Worm (Caenorhabditis elegans) whole organism, early embryonic: ENCODE results near the gene pbo-4.

Experiments
- F13C5.2 ChIP-seq: sonication (generic microtip); optimal IDR thresholded peaks from 2 replicates; lab custom pipeline; 2017; ENCODE audit warnings: mild to moderate bottlenecking, missing genetic modification characterization, inconsistent platforms, missing compliant biosample characterization
- ama-1 ChIP-seq: fragments of 150-350 bp; optimal IDR thresholded peaks from 2 replicates; lab custom pipeline; 2014
- flt-1 ChIP-seq: fragments of 200-800 bp; sonication (Bioruptor generic); IDR thresholded peaks from 2 replicates; pipeline ENCODE4 v1.3.6; 2022; ENCODE audit warnings: missing genetic modification characterization, missing compliant biosample characterization
- hmbx-1 ChIP-seq: sonication (generic microtip); optimal IDR thresholded peaks from 2 replicates; lab custom pipeline; 2016; ENCODE audit warnings: mild to moderate bottlenecking, missing genetic modification characterization, missing compliant biosample characterization
- hnd-1 ChIP-seq: sonication (generic microtip); optimal IDR thresholded peaks from 2 replicates; lab custom pipeline; 2016; ENCODE audit warnings: missing genetic modification characterization, missing compliant biosample characterization
- tbx-11 ChIP-seq: fragments of 200-800 bp; sonication (Bioruptor generic); IDR thresholded peaks from 2 replicates; pipeline ENCODE4 v1.3.6; 2022; ENCODE audit warnings: missing genetic modification characterization, missing compliant biosample characterization

DNA sequence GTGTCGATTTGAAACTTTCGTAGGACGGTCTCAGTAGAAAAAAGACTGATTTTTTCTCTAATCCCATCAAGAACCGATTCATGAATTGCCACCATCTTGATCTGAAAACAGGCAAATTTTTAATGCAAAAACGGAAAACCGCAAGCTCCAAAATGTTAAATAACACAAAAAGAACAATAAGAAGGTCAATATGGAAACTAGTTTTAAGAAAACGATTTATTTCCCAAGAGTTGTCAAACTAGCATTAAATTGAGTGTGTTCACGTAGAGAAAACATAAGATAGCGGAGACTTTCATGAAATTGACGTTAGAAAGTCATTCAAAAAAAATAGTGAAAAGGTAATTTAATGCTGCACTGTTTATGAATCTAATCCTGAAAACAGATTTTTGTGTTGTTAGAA lies 40.0 kb upstream of the pbo-4 start, which contains the start of gene F47B10.9:
- no peak for TF ChIP-seq ama-1 (lab: Kevin White, UChicago)
- no peak for TF ChIP-seq F13C5.2 (tag; lab: Kevin White, UChicago)
- no peak for TF ChIP-seq flt-1 (GFP tag; lab: Robert Waterston, UW)
- TF ChIP-seq hmbx-1 (tag; lab: Kevin White, UChicago) = no peak
- TF ChIP-seq hnd-1 = no peak
- no peak for TF ChIP-seq tbx-11 (GFP tag; lab: Robert Waterston, UW)
